Worm (Caenorhabditis elegans) whole organism, young adult: Measurements from ENCODE around the gene mccc-1.

ENCODE experiments used
- B0336.3 ChIP-seq: fragments of 200-800 bp; sonication (Bioruptor generic); IDR thresholded peaks from 2 replicates; pipeline ENCODE4 v1.3.6; 2022; ENCODE audit warnings: missing genetic modification characterization, missing compliant biosample characterization
- F23B12.7 ChIP-seq: sonication (generic microtip); optimal IDR thresholded peaks from 2 replicates; lab custom pipeline; 2017; ENCODE audit warnings: missing genetic modification characterization, mild to moderate bottlenecking, missing compliant biosample characterization, antibody characterized with exemption, moderate library complexity; ENCODE audit not compliant: insufficient read depth
- F37B4.10 ChIP-seq: fragments of 200-800 bp; sonication (Bioruptor generic); IDR thresholded peaks from 2 replicates; pipeline ENCODE4 v1.3.6; 2022; ENCODE audit warnings: missing genetic modification characterization, missing compliant biosample characterization
- F39B2.1 ChIP-seq: fragments of 200-800 bp; sonication (Bioruptor generic); IDR thresholded peaks from 2 replicates; pipeline ENCODE4 v1.3.6; 2022; ENCODE audit warnings: missing genetic modification reagents, missing genetic modification characterization, missing compliant biosample characterization
- K11D2.4 ChIP-seq: fragments of 200-800 bp; sonication (Bioruptor generic); IDR thresholded peaks from 2 replicates; pipeline ENCODE4 v1.3.6; 2022; ENCODE audit warnings: missing genetic modification reagents, missing genetic modification characterization, missing compliant biosample characterization
- Y53G8AR.9 ChIP-seq: fragments of 200-800 bp; sonication (Bioruptor generic); conservative IDR thresholded peaks from 2 replicates; pipeline ENCODE4 v1.3.6; 2022; ENCODE audit warnings: missing genetic modification reagents, missing genetic modification characterization, missing compliant biosample characterization
- ZK185.1 ChIP-seq: sonication (generic microtip); optimal IDR thresholded peaks from 2 replicates; lab custom pipeline; 2016; ENCODE audit warnings: mild to moderate bottlenecking, missing genetic modification characterization, missing compliant biosample characterization; ENCODE audit not compliant: poor library complexity, severe bottlenecking
- ama-1 ChIP-seq, 3 experiments: fragments of 150-350 bp in 1 of 3; sonication (generic microtip) in 2 of 3; optimal IDR thresholded peaks; 2 replicates each; lab custom pipeline; 2014 to 2018; ENCODE audit warnings: missing biosample characterization in 2 of 3, missing genetic modification characterization in 2 of 3, missing genetic modification reagents in 2 of 3
- attf-3 ChIP-seq: fragments of 200-800 bp; sonication (Bioruptor generic); conservative IDR thresholded peaks from 2 replicates; pipeline ENCODE4 v1.3.6; 2022; ENCODE audit warnings: missing genetic modification reagents, missing genetic modification characterization, missing compliant biosample characterization
- attf-5 ChIP-seq: fragments of 200-800 bp; sonication (Bioruptor generic); optimal IDR thresholded peaks from 2 replicates; lab custom pipeline; 2018; ENCODE audit warnings: mild to moderate bottlenecking, missing genetic modification characterization, missing compliant biosample characterization
- bed-1 ChIP-seq: fragments of 200-800 bp; sonication (Bioruptor generic); IDR thresholded peaks from 2 replicates; pipeline ENCODE4 v1.3.6; 2022; ENCODE audit warnings: missing genetic modification reagents, missing genetic modification characterization, missing compliant biosample characterization
- bed-2 ChIP-seq: fragments of 200-800 bp; sonication (Bioruptor generic); IDR thresholded peaks from 2 replicates; pipeline ENCODE4 v1.3.6; 2022; ENCODE audit warnings: missing genetic modification reagents, missing genetic modification characterization, missing compliant biosample characterization
- ccch-3 ChIP-seq: fragments of 200-800 bp; sonication (Bioruptor generic); optimal IDR thresholded peaks from 2 replicates; lab custom pipeline; 2018; ENCODE audit warnings: mild to moderate bottlenecking, missing genetic modification characterization, missing compliant biosample characterization
- cebp-2 ChIP-seq: fragments of 200-800 bp; sonication (Bioruptor generic); IDR thresholded peaks from 2 replicates; pipeline ENCODE4 v1.3.6; 2022; ENCODE audit warnings: missing genetic modification characterization, missing compliant biosample characterization
- ceh-40 ChIP-seq: fragments of 200-800 bp; sonication (Bioruptor generic); IDR thresholded peaks from 2 replicates; pipeline ENCODE4 v1.3.6; 2022; ENCODE audit warnings: missing genetic modification characterization, missing compliant biosample characterization
- ceh-58 ChIP-seq: fragments of 200-800 bp; sonication (Bioruptor generic); IDR thresholded peaks from 2 replicates; pipeline ENCODE4 v1.3.6; 2022; ENCODE audit warnings: missing genetic modification characterization, missing compliant biosample characterization
- ceh-79 ChIP-seq: sonication (generic microtip); optimal IDR thresholded peaks from 2 replicates; lab custom pipeline; 2017; ENCODE audit warnings: mild to moderate bottlenecking, missing genetic modification characterization, missing compliant biosample characterization
- ceh-91 ChIP-seq: fragments of 200-800 bp; sonication (Bioruptor generic); IDR thresholded peaks from 2 replicates; pipeline ENCODE4 v1.3.6; 2022; ENCODE audit warnings: missing genetic modification reagents, missing genetic modification characterization, missing compliant biosample characterization
- chd-7 ChIP-seq: sonication (generic microtip); optimal IDR thresholded peaks from 2 replicates; lab custom pipeline; 2016; ENCODE audit warnings: mild to moderate bottlenecking, missing genetic modification characterization, moderate library complexity, missing compliant biosample characterization
- die-1 ChIP-seq: sonication (generic microtip); optimal IDR thresholded peaks from 2 replicates; lab custom pipeline; 2016; ENCODE audit warnings: missing genotype, mild to moderate bottlenecking, missing genetic modification characterization, missing compliant biosample characterization
- dox-1 ChIP-seq: fragments of 200-800 bp; sonication (Bioruptor generic); IDR thresholded peaks from 2 replicates; pipeline ENCODE4 v1.3.6; 2022; ENCODE audit warnings: missing genetic modification reagents, missing genetic modification characterization, missing compliant biosample characterization
- dpl-1 ChIP-seq: fragments of 150-350 bp; optimal IDR thresholded peaks from 2 replicates; lab custom pipeline; 2014; ENCODE audit warnings: missing biosample characterization, missing genetic modification reagents, missing genetic modification characterization
- ekl-4 ChIP-seq: fragments of 200-800 bp; sonication (Bioruptor generic); IDR thresholded peaks from 2 replicates; pipeline ENCODE4 v1.3.6; 2022; ENCODE audit warnings: missing genetic modification reagents, missing genetic modification characterization, missing compliant biosample characterization
- him-1 ChIP-seq: sonication (generic microtip); optimal IDR thresholded peaks from 2 replicates; lab custom pipeline; 2016; ENCODE audit warnings: missing genotype, missing genetic modification reagents, missing genetic modification characterization, missing compliant biosample characterization
- hmg-1.2 ChIP-seq: fragments of 200-800 bp; sonication (Bioruptor generic); IDR thresholded peaks from 2 replicates; pipeline ENCODE4 v1.3.6; 2022; ENCODE audit warnings: missing genetic modification reagents, missing genetic modification characterization, missing compliant biosample characterization
- hsf-1 ChIP-seq: fragments of 200-800 bp; sonication (Bioruptor generic); IDR thresholded peaks from 2 replicates; pipeline ENCODE4 v1.3.6; 2022; ENCODE audit warnings: missing genetic modification reagents, missing genetic modification characterization, missing compliant biosample characterization
- lag-1 ChIP-seq: fragments of 200-800 bp; sonication (Bioruptor generic); IDR thresholded peaks from 2 replicates; pipeline ENCODE4 v1.3.6; 2022; ENCODE audit warnings: missing genetic modification reagents, missing genetic modification characterization, missing compliant biosample characterization
- lin-40 ChIP-seq: sonication (generic microtip); optimal IDR thresholded peaks from 2 replicates; lab custom pipeline; 2016; ENCODE audit warnings: missing genetic modification characterization, mild to moderate bottlenecking, missing compliant biosample characterization, missing genotype, missing genetic modification reagents
- lir-1 ChIP-seq: fragments of 200-800 bp; sonication (Bioruptor generic); conservative IDR thresholded peaks from 2 replicates; pipeline ENCODE4 v1.3.6; 2022; ENCODE audit warnings: missing genetic modification reagents, missing genetic modification characterization, missing compliant biosample characterization
- mcd-1 ChIP-seq: fragments of 200-800 bp; sonication (Bioruptor generic); IDR thresholded peaks from 2 replicates; pipeline ENCODE4 v1.3.6; 2022; ENCODE audit warnings: missing genetic modification reagents, missing genetic modification characterization, missing compliant biosample characterization
- nfyb-1 ChIP-seq: fragments of 200-800 bp; sonication (Bioruptor generic); IDR thresholded peaks from 2 replicates; pipeline ENCODE4 v1.3.6; 2022; ENCODE audit warnings: missing genetic modification reagents, missing genetic modification characterization, missing compliant biosample characterization
- nhr-120 ChIP-seq: fragments of 200-800 bp; sonication (Bioruptor generic); IDR thresholded peaks from 2 replicates; pipeline ENCODE4 v1.3.6; 2022; ENCODE audit warnings: missing genetic modification characterization, missing compliant biosample characterization
- nhr-179 ChIP-seq: sonication (generic microtip); optimal IDR thresholded peaks from 2 replicates; lab custom pipeline; 2016; ENCODE audit warnings: mild to moderate bottlenecking, missing genetic modification characterization, missing compliant biosample characterization
- nhr-80 ChIP-seq: sonication (generic microtip); optimal IDR thresholded peaks from 2 replicates; lab custom pipeline; 2016; ENCODE audit warnings: missing genetic modification characterization, missing compliant biosample characterization
- pbrm-1 ChIP-seq: fragments of 200-800 bp; sonication (Bioruptor generic); IDR thresholded peaks from 2 replicates; pipeline ENCODE4 v1.3.6; 2022; ENCODE audit warnings: missing genetic modification reagents, missing genetic modification characterization, missing compliant biosample characterization
- rcor-1 ChIP-seq: fragments of 200-800 bp; sonication (Bioruptor generic); IDR thresholded peaks from 2 replicates; pipeline ENCODE4 v1.3.6; 2022; ENCODE audit warnings: missing genetic modification reagents, missing genetic modification characterization, missing compliant biosample characterization
- snpc-1.1 ChIP-seq: sonication (generic microtip); optimal IDR thresholded peaks from 2 replicates; lab custom pipeline; 2017; ENCODE audit warnings: missing genetic modification characterization, mild to moderate bottlenecking, missing compliant biosample characterization, antibody characterized with exemption, moderate library complexity, missing genotype, missing genetic modification reagents; ENCODE audit not compliant: insufficient read depth
- snpc-1.3 ChIP-seq: sonication (generic microtip); optimal IDR thresholded peaks from 2 replicates; lab custom pipeline; 2017; ENCODE audit warnings: missing genetic modification characterization, mild to moderate bottlenecking, missing compliant biosample characterization, antibody characterized with exemption, moderate library complexity, missing genotype, missing genetic modification reagents; ENCODE audit not compliant: insufficient read depth
- snpc-3.4 ChIP-seq: sonication (generic microtip); optimal IDR thresholded peaks from 2 replicates; lab custom pipeline; 2017; ENCODE audit warnings: missing genetic modification characterization, mild to moderate bottlenecking, missing compliant biosample characterization, antibody characterized with exemption, moderate library complexity, missing genotype, missing genetic modification reagents
- snpc-4 ChIP-seq, 5 experiments: fragments of 150-350 bp in 1 of 5; sonication (generic microtip) in 4 of 5; optimal IDR thresholded peaks; 2 replicates each; lab custom pipeline; 2014 to 2018; ENCODE audit warnings: missing genetic modification characterization in 5 of 5, missing biosample characterization in 3 of 5, antibody characterized with exemption in 2 of 5, mild to moderate bottlenecking in 2 of 5, missing compliant biosample characterization in 2 of 5, missing genotype in 2 of 5, moderate library complexity in 2 of 5, missing genetic modification reagents in 1 of 5
- tlf-1 ChIP-seq: fragments of 200-800 bp; sonication (Bioruptor generic); optimal IDR thresholded peaks from 2 replicates; lab custom pipeline; 2018; ENCODE audit warnings: mild to moderate bottlenecking, missing genetic modification characterization, missing compliant biosample characterization
- unc-130 ChIP-seq: sonication (generic microtip); optimal IDR thresholded peaks from 2 replicates; lab custom pipeline; 2016; ENCODE audit warnings: missing genetic modification reagents, missing genetic modification characterization, missing compliant biosample characterization
- unc-62 ChIP-seq: fragments of 150-350 bp; optimal IDR thresholded peaks from 2 replicates; lab custom pipeline; 2014; ENCODE audit warnings: missing biosample characterization, missing genetic modification reagents, missing genetic modification characterization
- ztf-3 ChIP-seq: fragments of 200-800 bp; sonication (Bioruptor generic); optimal IDR thresholded peaks from 2 replicates; lab custom pipeline; 2018; ENCODE audit warnings: mild to moderate bottlenecking, missing genetic modification characterization, missing compliant biosample characterization
- ztf-6 ChIP-seq: fragments of 200-800 bp; sonication (Bioruptor generic); IDR thresholded peaks from 2 replicates; pipeline ENCODE4 v1.3.6; 2022; ENCODE audit warnings: missing genetic modification reagents, missing genetic modification characterization, missing compliant biosample characterization

Gene mccc-1

DNA sequence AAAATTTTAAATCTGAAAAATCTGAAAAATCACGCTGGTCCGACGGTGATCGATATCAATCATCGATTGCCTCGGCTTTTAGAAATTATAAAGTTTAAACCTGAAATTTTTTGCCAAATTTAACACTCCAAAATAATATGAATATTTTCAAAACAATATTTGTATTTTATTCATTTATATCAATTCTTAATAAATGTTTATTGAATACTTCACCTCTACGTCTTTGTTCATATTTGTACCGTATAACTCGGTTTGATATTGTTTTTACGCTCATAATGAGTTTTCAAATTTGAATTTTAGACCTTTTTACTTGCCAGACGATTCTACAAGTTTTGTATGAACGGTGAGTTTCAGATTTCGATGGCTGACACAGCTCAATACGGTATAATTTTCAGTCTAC is 19.6 kb upstream of the mccc-1 start, which contains the start of the genes K07F5.15 and K07F5.22:
Gene K07F5.15 (plus strand): TSS at position 301 of the 400 bp plus-strand sequence.
Gene K07F5.22 (plus strand): TSS at position 301 of the 400 bp plus-strand sequence.
- TF ChIP-seq nhr-120 (no peak), attf-5 (GFP tag; lab: Kevin White, UChicago) (no peak), snpc-4 (GFP tag; optimal IDR thresholded peaks at IDR 0.05; lab: Kevin White, UChicago) (no peak), snpc-4 (tag; optimal IDR thresholded peaks at IDR 0.05; lab: Kevin White, UChicago) (no peak), chd-7 (tag; lab: Kevin White, UChicago) (no peak), snpc-3.4 (tag; lab: Kevin White, UChicago) (no peak), Y53G8AR.9 (GFP tag; lab: Robert Waterston, UW) (no peak), ama-1 (optimal IDR thresholded peaks at IDR 0.05; lab: Kevin White, UChicago) (no peak), ama-1 (GFP tag; optimal IDR thresholded peaks at IDR 0.05; lab: Kevin White, UChicago) (no peak), ZK185.1 (tag; lab: Kevin White, UChicago) (no peak), ccch-3 (GFP tag; lab: Kevin White, UChicago) (no peak), ekl-4 (GFP tag; lab: Robert Waterston, UW) (no peak), ztf-6 (GFP tag; lab: Robert Waterston, UW) (no peak), nfyb-1 (GFP tag; lab: Robert Waterston, UW) (no peak), ceh-58 (GFP tag; lab: Robert Waterston, UW) (no peak), ceh-79 (tag; lab: Kevin White, UChicago) (no peak), die-1 (no peak), ceh-91 (no peak), him-1 (tag; lab: Kevin White, UChicago) (no peak), cebp-2 (GFP tag; lab: Robert Waterston, UW) (no peak), bed-2 (GFP tag; lab: Robert Waterston, UW) (no peak)

DNA sequence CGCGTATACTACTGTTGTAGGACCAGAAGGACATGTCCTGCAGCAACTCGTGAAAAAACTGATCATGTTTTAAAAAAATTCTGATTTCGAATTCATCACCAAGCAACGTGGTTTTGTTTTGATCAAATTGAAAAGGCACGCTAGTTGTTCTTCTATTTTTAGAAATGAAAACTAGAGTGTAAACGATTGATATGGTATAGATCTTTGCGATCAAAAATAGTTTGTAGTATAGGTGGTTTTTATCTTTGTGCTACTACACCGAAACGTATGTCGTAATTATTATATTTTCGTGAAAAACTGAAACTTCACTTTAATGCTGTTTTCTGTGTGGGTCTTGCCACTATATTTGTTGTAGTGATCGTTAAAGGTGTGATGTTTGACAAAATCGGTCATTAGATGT is 17.5 kb upstream of the mccc-1 start:
- TF ChIP-seq lag-1 (no peak), ztf-3 (no peak), nhr-120 (no peak), dox-1 (GFP tag; lab: Robert Waterston, UW) (no peak), F39B2.1 (GFP tag; lab: Robert Waterston, UW) (no peak), unc-62 (no peak), snpc-3.4 (tag; lab: Kevin White, UChicago) (no peak), lin-40 (no peak), F37B4.10 (GFP tag; lab: Robert Waterston, UW) (no peak), ceh-91 (no peak), nfyb-1 (GFP tag; lab: Robert Waterston, UW) (no peak), K11D2.4 (GFP tag; lab: Robert Waterston, UW) (no peak), dpl-1 (GFP tag; lab: Kevin White, UChicago) (no peak), B0336.3 (no peak), nhr-179 (tag; lab: Kevin White, UChicago) (no peak), mcd-1 (GFP tag; lab: Robert Waterston, UW) (no peak), pbrm-1 (GFP tag; lab: Robert Waterston, UW) (no peak), ceh-40 (GFP tag; lab: Robert Waterston, UW) (no peak)
- TF ChIP-seq, all 124 proteins: peak for 0

DNA sequence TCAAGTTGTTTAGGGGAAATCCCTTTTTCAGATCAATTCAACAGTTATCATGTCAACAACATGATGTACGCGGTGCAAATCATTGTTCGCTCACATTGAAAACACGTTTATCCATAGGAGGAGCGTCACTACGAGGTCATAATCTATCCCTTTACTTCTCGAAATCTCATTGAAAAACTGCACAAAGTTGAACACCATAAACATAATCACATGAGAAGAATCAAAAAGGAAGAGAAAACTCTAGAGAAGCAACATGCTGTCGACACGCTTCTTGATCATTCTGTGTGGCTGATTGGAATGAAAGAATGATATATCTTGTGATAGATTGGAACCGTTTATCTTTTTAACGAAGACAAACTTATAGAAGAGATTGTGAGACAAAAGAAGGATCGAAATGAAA is 16.5 kb upstream of the mccc-1 start:
- no peak for TF ChIP-seq rcor-1 (GFP tag; lab: Robert Waterston, UW)
- no peak for TF ChIP-seq hmg-1.2 (GFP tag; lab: Robert Waterston, UW)
- TF ChIP-seq tlf-1 (GFP tag; lab: Kevin White, UChicago): no peak
- TF ChIP-seq snpc-1.1 (tag; lab: Kevin White, UChicago): no peak
- peak; percentile 84 for TF ChIP-seq lin-40
- TF ChIP-seq lir-1: no peak
- no peak for TF ChIP-seq unc-130 (GFP tag; lab: Kevin White, UChicago)
- TF ChIP-seq nhr-80 (tag; lab: Kevin White, UChicago): peak; percentile 3
- TF ChIP-seq pbrm-1 (GFP tag; lab: Robert Waterston, UW): no peak
- TF ChIP-seq F37B4.10 (GFP tag; lab: Robert Waterston, UW): no peak
- no peak for TF ChIP-seq nfyb-1 (GFP tag; lab: Robert Waterston, UW)
- no peak for TF ChIP-seq F39B2.1 (GFP tag; lab: Robert Waterston, UW)
- TF ChIP-seq F23B12.7 (tag; lab: Kevin White, UChicago): no peak
- TF ChIP-seq hsf-1 (GFP tag; lab: Robert Waterston, UW): peak; percentile 76
- no peak for TF ChIP-seq bed-1 (GFP tag; lab: Robert Waterston, UW)
- no peak for TF ChIP-seq lag-1
- TF ChIP-seq snpc-1.3 (tag; lab: Kevin White, UChicago): no peak
- TF ChIP-seq attf-3 (GFP tag; lab: Robert Waterston, UW): no peak
